Worm (Caenorhabditis elegans): ENCODE measurements around the gene C38C5.1.

DNA sequence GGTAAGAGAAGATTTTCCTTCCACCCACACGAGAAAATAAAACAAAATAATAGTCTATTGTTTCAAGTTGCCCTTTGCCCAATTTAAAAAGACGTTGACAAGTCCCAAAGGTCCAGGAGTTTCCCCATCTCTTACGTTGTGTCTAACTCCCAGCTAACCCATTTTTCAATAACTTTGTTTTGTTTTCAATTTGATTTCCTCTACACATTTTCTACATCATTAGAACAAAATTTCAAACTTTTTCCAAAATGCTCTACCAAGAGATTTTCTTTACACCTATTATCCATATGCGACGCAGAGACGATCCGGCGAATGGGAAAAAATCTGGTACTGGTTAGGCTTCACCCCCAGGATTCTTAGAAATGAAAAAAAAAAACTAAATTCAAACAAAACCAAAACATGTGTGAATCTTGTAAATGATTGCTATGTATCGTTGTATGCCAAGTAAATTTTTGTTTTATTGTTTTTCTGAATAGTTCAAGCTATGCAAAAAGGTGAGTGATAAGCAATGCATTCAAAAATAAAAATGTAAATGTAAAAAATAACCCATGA, 21.9 kb downstream of the C38C5.1 start:
- TF ChIP-seq elt-1 (tag; optimal IDR thresholded peaks at IDR 0.05): no peak
- TF ChIP-seq elt-3 (tag; optimal IDR thresholded peaks at IDR 0.05): no peak
- TF ChIP-seq ama-1 (optimal IDR thresholded peaks at IDR 0.05): no peak
- no peak for TF ChIP-seq unc-39 (tag; optimal IDR thresholded peaks at IDR 0.05)
- no peak for TF ChIP-seq snpc-4 (tag; optimal IDR thresholded peaks at IDR 0.05)
- TF ChIP-seq nhr-129 (tag; optimal IDR thresholded peaks at IDR 0.05): no peak
- no peak for TF ChIP-seq nhr-12 (tag; optimal IDR thresholded peaks at IDR 0.05)
- no peak for TF ChIP-seq nhr-6 (tag; optimal IDR thresholded peaks at IDR 0.05)
- no peak for TF ChIP-seq nhr-77 (tag; optimal IDR thresholded peaks at IDR 0.05)
- no peak for TF ChIP-seq ceh-82 (tag; optimal IDR thresholded peaks at IDR 0.05)
- TF ChIP-seq skn-1 (tag; optimal IDR thresholded peaks at IDR 0.05): no peak
- no peak for TF ChIP-seq nhr-10 (tag; optimal IDR thresholded peaks at IDR 0.05)
- no peak for TF ChIP-seq ztf-11 (tag; optimal IDR thresholded peaks at IDR 0.05)
